Worm (Caenorhabditis elegans): ENCODE data around the gene T10G3.4.
"Not testable (repeated sequence)": the region's sequence is repeated elsewhere in the genome, so short reads cannot be mapped to it uniquely, and the experiment has no call there.

Gene T10G3.4

DNA sequence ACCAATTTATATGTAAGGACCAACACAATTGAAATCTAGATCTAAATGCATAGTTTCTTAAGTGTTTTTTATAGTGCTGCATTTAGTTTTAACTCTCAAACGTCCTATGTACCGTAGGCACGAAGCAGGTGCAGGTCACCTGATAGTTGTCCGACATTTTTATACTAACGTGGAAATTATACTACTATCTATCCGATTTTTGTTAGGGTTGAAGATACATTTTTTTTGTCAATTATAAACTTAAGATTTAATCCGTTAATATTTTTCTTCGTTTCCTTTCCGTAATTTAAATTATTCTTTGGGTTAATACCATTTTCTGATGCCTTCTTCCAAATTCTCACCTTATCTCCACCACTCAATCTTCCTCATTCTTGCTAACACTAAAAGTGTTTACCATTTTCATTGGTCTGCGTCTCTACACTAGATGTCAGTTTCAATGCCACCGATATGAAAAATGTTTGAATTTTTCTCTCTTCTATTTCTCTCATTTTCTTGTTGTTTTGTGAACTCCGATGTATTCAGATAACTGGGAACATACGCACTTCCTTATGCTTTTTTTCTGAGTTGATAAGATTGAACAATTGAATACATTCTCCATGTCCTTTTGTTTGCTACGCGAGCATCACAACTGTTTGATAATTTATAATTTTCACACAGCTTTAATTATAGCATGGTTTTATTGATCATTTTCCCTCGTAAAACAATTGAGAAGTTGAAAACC lies 38.9 kb downstream of the T10G3.4 start, which contains the start of gene Y2H9A.4:
Gene Y2H9A.4, plus strand, starts transcription at position 671 of the 721 bp plus-strand sequence.
- TF ChIP-seq ceh-83 (GFP tag; optimal IDR thresholded peaks at IDR 0.05) (no peak), elt-3 (tag; optimal IDR thresholded peaks at IDR 0.05) (no peak), hlh-1 (tag; optimal IDR thresholded peaks at IDR 0.05) (no peak), cnd-1 (tag; optimal IDR thresholded peaks at IDR 0.05) (no peak), nhr-237 (tag; optimal IDR thresholded peaks at IDR 0.05) (no peak), sptf-1 (tag; optimal IDR thresholded peaks at IDR 0.05) (no peak)

DNA sequence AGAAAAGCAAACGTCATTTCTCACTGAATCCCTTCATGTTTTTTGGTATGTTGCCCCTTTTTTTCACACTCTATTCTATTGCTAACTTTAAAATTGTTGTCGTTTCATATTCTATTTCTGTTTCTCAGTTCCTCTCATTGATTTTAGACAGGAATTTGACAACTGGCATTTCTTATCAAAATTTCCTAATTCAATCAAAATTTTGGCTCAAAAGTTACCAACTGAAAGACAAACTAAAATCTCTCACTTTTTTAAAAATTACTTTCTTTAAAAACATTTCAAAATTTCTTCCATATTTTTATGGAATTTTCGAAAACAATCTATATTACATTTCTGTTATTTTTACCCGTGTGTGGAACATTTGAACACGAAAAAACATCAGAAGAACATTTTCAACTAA lies 40.7 kb downstream of the T10G3.4 start, which contains the start of gene Y2H9A.6:
Gene Y2H9A.6, plus strand, starts transcription at position 301 of the 400 bp plus-strand sequence.
- not testable (repeated sequence) for TF ChIP-seq lin-13 (tag; optimal IDR thresholded peaks at IDR 0.05); elt-3 (tag; optimal IDR thresholded peaks at IDR 0.05); tbx-8 (GFP tag; optimal IDR thresholded peaks at IDR 0.05)

DNA sequence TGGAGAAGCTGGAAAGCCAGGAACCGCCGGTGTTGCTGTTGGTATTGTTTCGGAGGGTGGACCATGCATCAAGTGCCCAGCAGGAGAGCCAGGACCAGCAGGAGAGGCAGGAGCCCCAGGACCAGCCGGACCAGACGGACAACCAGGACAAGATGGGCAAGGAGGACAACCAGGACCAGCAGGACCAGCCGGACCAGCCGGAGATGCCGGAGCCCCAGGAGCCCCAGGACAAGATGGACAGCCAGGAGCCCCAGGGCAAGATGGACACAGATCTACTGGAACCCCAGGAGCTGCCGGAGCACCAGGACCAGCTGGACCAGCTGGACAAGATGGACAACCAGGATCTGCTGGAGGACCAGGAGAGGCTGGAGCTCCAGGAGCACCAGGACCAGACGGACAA lies 41.4 kb downstream of the T10G3.4 start:
- no peak for TF ChIP-seq unc-120 (tag; optimal IDR thresholded peaks at IDR 0.05; ENCODE audit: poor library complexity, severe bottlenecking)
- TF ChIP-seq drap-1 (GFP tag; optimal IDR thresholded peaks at IDR 0.05), result no peak
- no peak for TF ChIP-seq zip-8 (tag; optimal IDR thresholded peaks at IDR 0.05)
- no peak for TF ChIP-seq unc-62 (GFP tag; optimal IDR thresholded peaks at IDR 0.05)
- TF ChIP-seq nhr-28 (tag; optimal IDR thresholded peaks at IDR 0.05), result no peak
- no peak for TF ChIP-seq mab-5 (tag; optimal IDR thresholded peaks at IDR 0.05)
- no peak for TF ChIP-seq lin-32 (GFP tag; optimal IDR thresholded peaks at IDR 0.05)
- TF ChIP-seq lin-13 (tag; optimal IDR thresholded peaks at IDR 0.05), result no peak
- TF ChIP-seq ceh-39 (tag; optimal IDR thresholded peaks at IDR 0.05), result no peak
- TF ChIP-seq lsy-2 (tag; optimal IDR thresholded peaks at IDR 0.05), result no peak
- no peak for TF ChIP-seq mep-1 (tag; optimal IDR thresholded peaks at IDR 0.05)
- no peak for TF ChIP-seq ceh-83 (GFP tag; optimal IDR thresholded peaks at IDR 0.05)
- TF ChIP-seq mls-2 (tag; optimal IDR thresholded peaks at IDR 0.05), result no peak

DNA sequence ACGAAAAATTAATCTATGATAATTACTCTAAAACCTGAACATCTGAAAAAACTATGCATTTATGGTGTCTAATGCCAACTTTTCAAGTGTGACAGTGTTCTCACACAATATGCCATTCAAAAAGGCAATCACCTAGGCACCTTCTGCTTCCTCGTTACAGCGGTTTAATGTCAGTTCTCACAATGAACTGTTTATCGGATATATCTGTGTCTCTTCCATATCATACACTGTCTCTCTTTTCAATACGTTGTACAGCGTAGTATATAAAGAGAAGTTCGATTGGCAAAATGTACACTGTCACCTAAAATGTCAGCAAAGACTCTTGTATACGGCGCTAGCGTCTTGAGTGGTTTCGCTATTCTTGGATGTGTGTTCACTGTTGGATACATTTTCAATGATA lies 42.6 kb downstream of the T10G3.4 start, which contains the start of gene col-162:
Gene col-162, plus strand, starts transcription at position 301 of the 400 bp plus-strand sequence.
- no peak for TF ChIP-seq lin-32 (GFP tag; optimal IDR thresholded peaks at IDR 0.05)
- no peak for TF ChIP-seq snpc-4 (tag; optimal IDR thresholded peaks at IDR 0.05)
- no peak for TF ChIP-seq ces-1 (GFP tag; optimal IDR thresholded peaks at IDR 0.05)
- no peak for TF ChIP-seq ceh-43 (GFP tag; optimal IDR thresholded peaks at IDR 0.05)
- no peak for TF ChIP-seq bed-3 (GFP tag; optimal IDR thresholded peaks at IDR 0.05)
- TF ChIP-seq lsy-2 (tag; optimal IDR thresholded peaks at IDR 0.05), result no peak
- TF ChIP-seq nhr-2 (tag; optimal IDR thresholded peaks at IDR 0.05), result no peak
- TF ChIP-seq mls-2 (tag; optimal IDR thresholded peaks at IDR 0.05), result no peak
- TF ChIP-seq cnd-1 (tag; optimal IDR thresholded peaks at IDR 0.05), result no peak
- TF ChIP-seq ztf-11 (tag; optimal IDR thresholded peaks at IDR 0.05), result no peak
- no peak for TF ChIP-seq nhr-12 (tag; optimal IDR thresholded peaks at IDR 0.05)
- no peak for TF ChIP-seq tbx-8 (GFP tag; optimal IDR thresholded peaks at IDR 0.05)
- TF ChIP-seq ceh-39 (tag; optimal IDR thresholded peaks at IDR 0.05), result no peak

DNA sequence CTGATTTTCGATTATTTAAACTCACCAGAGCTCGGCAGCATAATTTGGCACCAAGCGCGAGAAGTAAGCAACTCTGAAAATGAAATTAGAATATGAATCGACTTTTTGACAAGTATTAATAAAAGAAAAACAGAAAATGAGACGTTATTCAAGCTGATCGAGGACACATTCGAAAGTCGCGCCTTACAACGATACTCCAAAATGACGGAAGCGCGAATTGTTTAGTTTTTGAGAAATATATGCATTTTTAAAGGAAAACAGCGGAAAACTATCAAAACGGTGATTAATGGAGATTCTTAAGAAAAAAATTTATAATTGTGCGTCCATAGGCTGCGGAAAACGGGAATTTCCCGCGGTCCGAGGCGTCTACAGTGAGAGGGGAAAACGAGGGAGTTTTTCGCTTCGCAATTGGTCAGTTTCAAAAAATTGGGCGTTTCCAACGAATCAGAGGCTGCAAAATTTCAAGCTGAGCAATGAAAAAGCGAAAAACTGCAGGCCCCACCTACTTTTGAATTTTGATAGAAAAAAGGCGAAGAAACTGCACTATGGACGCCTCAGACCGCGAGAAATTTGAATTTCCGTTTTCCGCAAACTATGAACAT lies 46.7 kb downstream of the T10G3.4 start, which contains the start of gene mes-4:
Gene mes-4, minus strand, starts transcription at position 73 of the 602 bp plus-strand sequence.
- TF ChIP-seq lsy-2 (tag; optimal IDR thresholded peaks at IDR 0.05), result no peak
- TF ChIP-seq nhr-28 (tag; optimal IDR thresholded peaks at IDR 0.05), result no peak
- no peak for TF ChIP-seq mls-2 (tag; optimal IDR thresholded peaks at IDR 0.05)
- no peak for TF ChIP-seq pha-4 (tag; optimal IDR thresholded peaks at IDR 0.05)
- no peak for TF ChIP-seq nhr-2 (tag; optimal IDR thresholded peaks at IDR 0.05)
- TF ChIP-seq nhr-237 (tag; optimal IDR thresholded peaks at IDR 0.05), result no peak
- no peak for TF ChIP-seq nhr-76 (tag; optimal IDR thresholded peaks at IDR 0.05)
- no peak for TF ChIP-seq nhr-12 (tag; optimal IDR thresholded peaks at IDR 0.05)
- no peak for TF ChIP-seq unc-62 (GFP tag; optimal IDR thresholded peaks at IDR 0.05)
- TF ChIP-seq ham-2 (GFP tag; optimal IDR thresholded peaks at IDR 0.05), result no peak
